Fruit fly (Drosophila melanogaster): ENCODE results near the gene tfc.

tfc gene

dm6 chr3L:1298509-1298908, 42.3 kb downstream of the tfc start, which contains the start of gene scf (continued):
- no peak for TF ChIP-seq CG8359 (GFP tag; optimal IDR thresholded peaks at IDR 0.05; ENCODE audit: borderline replicate concordance)
- peak; percentile 2 for TF ChIP-seq CG12659 (GFP tag; optimal IDR thresholded peaks at IDR 0.05)
- no peak for TF ChIP-seq hkb (optimal IDR thresholded peaks at IDR 0.05)
- TF ChIP-seq hkb (GFP tag; IDR thresholded peaks at IDR 0.05): peak; percentile 48
- peak; percentile 80 for TF ChIP-seq Jarid2 (GFP tag; optimal IDR thresholded peaks at IDR 0.05)
- no peak for TF ChIP-seq CG12769 (tag; optimal IDR thresholded peaks at IDR 0.05)
- peak; percentile 11 for TF ChIP-seq CG2712 (tag; optimal IDR thresholded peaks at IDR 0.05)
- peak; percentile 37; the same call in 1 of the 2 replicates for TF ChIP-seq Scr (GFP tag; IDR thresholded peaks at IDR 0.05; ENCODE audit: partially characterized antibody)
- TF ChIP-seq chm (GFP tag; IDR thresholded peaks at IDR 0.05): peak; percentile 63; the same call in 1 of the 2 replicates
- TF ChIP-seq lilli (GFP tag; optimal IDR thresholded peaks at IDR 0.05): no peak
- TF ChIP-seq sqz (GFP tag; optimal IDR thresholded peaks at IDR 0.05): no peak
- peak; percentile 48 for TF ChIP-seq CG3847 (GFP tag; IDR thresholded peaks at IDR 0.05)
- no peak for TF ChIP-seq CrebB (tag; optimal IDR thresholded peaks at IDR 0.05)
- peak; percentile 44; the same call in 1 of the 3 replicates for TF ChIP-seq vnd (GFP tag; IDR thresholded peaks at IDR 0.05; ENCODE audit: partially characterized antibody)
- TF ChIP-seq CG11723 (GFP tag; optimal IDR thresholded peaks at IDR 0.05): no peak
- TF ChIP-seq Deaf1 (tag; optimal IDR thresholded peaks at IDR 0.05): peak; percentile 78
- TF ChIP-seq CG10267 (tag; optimal IDR thresholded peaks at IDR 0.05): peak; percentile 17
- TF ChIP-seq CG13775 (GFP tag; optimal IDR thresholded peaks at IDR 0.05): no peak
- no peak for TF ChIP-seq mam (GFP tag; optimal IDR thresholded peaks at IDR 0.05)
- no peak for TF ChIP-seq nerfin-2 (GFP tag; IDR thresholded peaks at IDR 0.05; ENCODE audit: partially characterized antibody)
- TF ChIP-seq Doc3 (GFP tag; IDR thresholded peaks at IDR 0.05; ENCODE audit: partially characterized antibody): peak; percentile 28; the same call in 1 of the 3 replicates
- peak; percentile 71 for TF ChIP-seq trem (tag; optimal IDR thresholded peaks at IDR 0.05)
- TF ChIP-seq CG7839 (tag; optimal IDR thresholded peaks at IDR 0.05): no peak
- TF ChIP-seq stwl (tag; optimal IDR thresholded peaks at IDR 0.05): peak; percentile 36
- 0 out of 2 replicates have a peak, but pooled peaks have one; percentile 11 for TF ChIP-seq sens-2 (GFP tag; IDR thresholded peaks at IDR 0.05)
- 0 out of 2 replicates have a peak, but pooled peaks have one; percentile 30 for TF ChIP-seq Awh (GFP tag; IDR thresholded peaks at IDR 0.05)
- no peak for TF ChIP-seq CG9727 (GFP tag; optimal IDR thresholded peaks at IDR 0.05)
- peak; percentile 15; the same call in 1 of the 2 replicates for TF ChIP-seq sna (GFP tag; IDR thresholded peaks at IDR 0.05; ENCODE audit: partially characterized antibody)
- no peak for TF ChIP-seq Antp (GFP tag; optimal IDR thresholded peaks at IDR 0.05)
- peak; percentile 1 for TF ChIP-seq CG9797 (GFP tag; optimal IDR thresholded peaks at IDR 0.05)
- TF ChIP-seq CG6175 (GFP tag; IDR thresholded peaks at IDR 0.05): no peak
- TF ChIP-seq CG13894 (tag; optimal IDR thresholded peaks at IDR 0.05): peak; percentile 40
- TF ChIP-seq gfzf (GFP tag; optimal IDR thresholded peaks at IDR 0.05): peak; percentile 16
- TF ChIP-seq CG10543 (GFP tag; optimal IDR thresholded peaks at IDR 0.05): no peak
- TF ChIP-seq CG13624 (GFP tag; optimal IDR thresholded peaks at IDR 0.05): peak; percentile 11
- no peak for TF ChIP-seq nau (GFP tag; optimal IDR thresholded peaks at IDR 0.05)
- TF ChIP-seq sob (GFP tag; IDR thresholded peaks at IDR 0.05): no peak
- TF ChIP-seq Dip2 (GFP tag; IDR thresholded peaks at IDR 0.05): no peak
- peak; percentile 44 for TF ChIP-seq CG1603 (tag; optimal IDR thresholded peaks at IDR 0.05)
- peak; percentile 4 for TF ChIP-seq phol (tag; optimal IDR thresholded peaks at IDR 0.05)
- peak; percentile 33 for TF ChIP-seq CTCF (GFP tag; optimal IDR thresholded peaks at IDR 0.05)
- TF ChIP-seq Mrtf (GFP tag; IDR thresholded peaks at IDR 0.05): no peak
- TF ChIP-seq CG10209 (GFP tag; optimal IDR thresholded peaks at IDR 0.05): no peak
- TF ChIP-seq CG10431 (GFP tag; optimal IDR thresholded peaks at IDR 0.05): no peak
- TF ChIP-seq Oli (tag; optimal IDR thresholded peaks at IDR 0.05): no peak
- peak; percentile 41; the same call in 1 of the 3 replicates for TF ChIP-seq ken (GFP tag; IDR thresholded peaks at IDR 0.05)
- TF ChIP-seq Dad (GFP tag; optimal IDR thresholded peaks at IDR 0.05): no peak
- peak; percentile 40; the same call in 1 of the 2 replicates for TF ChIP-seq ro (GFP tag; IDR thresholded peaks at IDR 0.05)
- peak in 1 of 2 experiments; percentile 20 for TF ChIP-seq insv (GFP tag; optimal IDR thresholded peaks at IDR 0.05)
- TF ChIP-seq Camta (GFP tag; optimal IDR thresholded peaks at IDR 0.05): no peak

Measured in whole organism, embryonic.